Worm (Caenorhabditis elegans) whole organism, L2 larva: Measurements from ENCODE around the gene ZK1098.2.

Source experiments
- ZK546.5 ChIP-seq: sonication (generic microtip); optimal IDR thresholded peaks from 2 replicates; lab custom pipeline; 2017; ENCODE audit warnings: missing biosample characterization, missing genetic modification characterization
- alr-1 ChIP-seq: fragments of 150-350 bp; optimal IDR thresholded peaks from 2 replicates; lab custom pipeline; 2014; ENCODE audit warnings: missing biosample characterization, missing genetic modification characterization
- ama-1 ChIP-seq: fragments of 150-350 bp; optimal IDR thresholded peaks from 2 replicates; lab custom pipeline; 2018; ENCODE audit warnings: inconsistent platforms
- ceh-82 ChIP-seq: fragments of 150-350 bp; optimal IDR thresholded peaks from 2 replicates; lab custom pipeline; 2014; ENCODE audit warnings: missing biosample characterization, missing genetic modification characterization
- elt-3 ChIP-seq: sonication (generic microtip); optimal IDR thresholded peaks from 2 replicates; lab custom pipeline; 2017; ENCODE audit warnings: missing biosample characterization, missing genetic modification characterization
- lsy-2 ChIP-seq, 2 experiments: fragments of 150-350 bp in 1 of 2; sonication (generic microtip) in 1 of 2; optimal IDR thresholded peaks; 2 replicates each; lab custom pipeline; 2014 to 2017; ENCODE audit warnings: missing biosample characterization in 2 of 2, missing genetic modification characterization in 2 of 2
- nhr-237 ChIP-seq: fragments of 150-350 bp; optimal IDR thresholded peaks from 2 replicates; lab custom pipeline; 2014; ENCODE audit warnings: missing biosample characterization, missing genetic modification characterization
- unc-39 ChIP-seq: fragments of 150-350 bp; optimal IDR thresholded peaks from 2 replicates; lab custom pipeline; 2014; ENCODE audit warnings: missing biosample characterization, missing genetic modification characterization
- unc-55 ChIP-seq: fragments of 150-350 bp; sonication (generic microtip); optimal IDR thresholded peaks from 3 replicates; lab custom pipeline; 2014; ENCODE audit warnings: missing biosample characterization, missing genetic modification reagents, missing genetic modification characterization
- unc-62 ChIP-seq: fragments of 150-350 bp; optimal IDR thresholded peaks from 2 replicates; lab custom pipeline; 2014; ENCODE audit warnings: missing biosample characterization, missing genetic modification reagents, missing genetic modification characterization

ce11 chrIII:9521410-9522090 is 7.4 kb upstream of the ZK1098.2 start, which contains the start of the genes clu-1 and prp-40:
- peak; percentile 42 for TF ChIP-seq ama-1
- peak; percentile 12 for TF ChIP-seq ceh-82 (tag; lab: Kevin White, UChicago)
- TF ChIP-seq nhr-237 (tag; lab: Kevin White, UChicago), result no peak
- TF ChIP-seq alr-1 (tag; lab: Kevin White, UChicago), result no peak
- no peak for TF ChIP-seq unc-39
- TF ChIP-seq lsy-2 (tag; optimal IDR thresholded peaks at IDR 0.05; lab: Kevin White, UChicago), result peak; percentile 86 to 95
- no peak for TF ChIP-seq unc-62 (GFP tag; lab: Kevin White, UChicago)
- peak; percentile 33 for TF ChIP-seq ZK546.5 (tag; lab: Kevin White, UChicago)
- TF ChIP-seq unc-55 (GFP tag; lab: Kevin White, UChicago), result peak; percentile 94
- TF ChIP-seq elt-3, result no peak
